Worm (Caenorhabditis elegans): ENCODE results near the gene semi-1.

Gene semi-1

DNA sequence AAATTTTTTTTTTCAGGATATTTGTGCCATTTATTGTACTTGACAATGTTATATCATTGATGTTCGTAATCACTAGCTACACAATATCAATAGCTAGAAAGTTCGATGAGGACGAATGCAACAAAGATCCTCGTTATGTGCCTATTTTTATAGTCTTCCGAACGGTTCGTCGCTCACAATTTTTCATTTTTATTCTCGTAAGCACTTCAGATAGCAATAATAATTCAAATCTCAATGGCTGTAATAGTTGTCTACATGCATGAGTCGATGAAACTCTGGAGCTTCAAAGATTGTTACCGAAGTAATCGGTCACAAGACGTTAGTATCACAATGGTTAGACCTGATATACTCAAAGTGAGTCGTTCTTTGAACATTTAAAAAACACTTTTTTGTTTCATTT lies 14.2 kb upstream of the semi-1 start:
- no peak for TF ChIP-seq med-1 (GFP tag; optimal IDR thresholded peaks at IDR 0.05; ENCODE audit: insufficient read depth)
- TF ChIP-seq tab-1 (GFP tag; IDR thresholded peaks at IDR 0.05): no peak
- TF ChIP-seq cog-1 (tag; optimal IDR thresholded peaks at IDR 0.05): no peak
- no peak for TF ChIP-seq T22C8.4 (GFP tag; IDR thresholded peaks at IDR 0.05)
- no peak for TF ChIP-seq ztf-29 (GFP tag; IDR thresholded peaks at IDR 0.05)
- TF ChIP-seq ztf-23 (GFP tag; IDR thresholded peaks at IDR 0.05): no peak

ce11 chrV:13523194-13523593 lies 8.2 kb upstream of the semi-1 start, which contains the start of gene R11G10.3:
Gene R11G10.3 (plus strand): TSS chrV:13523494.
- no peak for TF ChIP-seq ztf-23 (GFP tag; IDR thresholded peaks at IDR 0.05)
- TF ChIP-seq ref-1 (GFP tag; conservative IDR thresholded peaks at IDR 0.05): no peak
- no peak for TF ChIP-seq klf-2 (GFP tag; conservative IDR thresholded peaks at IDR 0.05)
- TF ChIP-seq ztf-29 (GFP tag; IDR thresholded peaks at IDR 0.05): no peak
- no peak for TF ChIP-seq cog-1 (tag; optimal IDR thresholded peaks at IDR 0.05)
- TF ChIP-seq flt-1 (GFP tag; IDR thresholded peaks at IDR 0.05): no peak
- TF ChIP-seq tab-1 (GFP tag; IDR thresholded peaks at IDR 0.05): no peak
- TF ChIP-seq med-1 (GFP tag; optimal IDR thresholded peaks at IDR 0.05; ENCODE audit: insufficient read depth): no peak
- no peak for TF ChIP-seq T22C8.4 (GFP tag; IDR thresholded peaks at IDR 0.05)

DNA sequence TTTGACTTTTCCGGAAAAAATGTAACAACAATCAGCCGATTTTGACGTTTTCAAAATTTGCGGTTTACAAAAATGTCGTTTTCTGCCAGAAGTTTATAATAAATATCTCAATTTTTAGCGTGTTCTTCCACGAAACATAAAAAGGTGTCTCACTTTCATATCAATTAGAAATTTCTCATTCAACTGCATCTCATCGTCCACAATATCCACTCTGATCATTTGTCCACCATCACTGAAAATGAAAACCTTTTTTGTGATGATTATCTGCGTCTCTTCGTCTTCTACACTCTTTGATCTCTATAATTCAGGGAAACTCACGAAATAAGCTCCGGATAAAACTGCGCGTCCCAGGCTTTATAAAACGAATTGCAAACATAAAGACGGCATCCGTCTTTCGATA lies 2.5 kb downstream of the semi-1 start:
- TF ChIP-seq T22C8.4 (GFP tag; IDR thresholded peaks at IDR 0.05) (no peak), klf-2 (GFP tag; conservative IDR thresholded peaks at IDR 0.05) (no peak), ztf-23 (GFP tag; IDR thresholded peaks at IDR 0.05) (no peak), cog-1 (tag; optimal IDR thresholded peaks at IDR 0.05) (no peak), med-1 (GFP tag; optimal IDR thresholded peaks at IDR 0.05; ENCODE audit: insufficient read depth) (no peak)

DNA sequence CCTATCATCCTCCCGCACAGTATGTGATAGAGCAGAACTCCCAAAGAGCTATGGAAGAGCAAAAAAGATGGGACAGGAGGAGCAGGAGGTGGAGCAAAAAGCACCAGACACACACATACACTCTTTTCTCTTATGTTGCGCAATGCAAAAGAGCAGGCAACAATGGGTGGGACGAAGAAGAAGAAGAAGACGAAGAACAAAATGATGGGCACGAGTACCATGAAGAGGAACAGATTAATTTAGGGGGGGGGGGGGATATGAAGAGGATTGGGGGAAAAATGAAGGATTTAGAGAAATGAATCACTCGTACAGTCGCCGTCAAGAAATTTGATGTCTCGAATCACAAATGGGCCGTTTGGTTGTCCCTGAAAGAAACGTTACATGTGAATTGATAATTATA lies 3.4 kb downstream of the semi-1 start, which contains the start of gene avr-15:
TSS of gene avr-15 (minus strand) at position 101 of the 400 bp plus-strand sequence.
- TF ChIP-seq cog-1 (tag; optimal IDR thresholded peaks at IDR 0.05): no peak
- no peak for TF ChIP-seq ztf-23 (GFP tag; IDR thresholded peaks at IDR 0.05)

DNA sequence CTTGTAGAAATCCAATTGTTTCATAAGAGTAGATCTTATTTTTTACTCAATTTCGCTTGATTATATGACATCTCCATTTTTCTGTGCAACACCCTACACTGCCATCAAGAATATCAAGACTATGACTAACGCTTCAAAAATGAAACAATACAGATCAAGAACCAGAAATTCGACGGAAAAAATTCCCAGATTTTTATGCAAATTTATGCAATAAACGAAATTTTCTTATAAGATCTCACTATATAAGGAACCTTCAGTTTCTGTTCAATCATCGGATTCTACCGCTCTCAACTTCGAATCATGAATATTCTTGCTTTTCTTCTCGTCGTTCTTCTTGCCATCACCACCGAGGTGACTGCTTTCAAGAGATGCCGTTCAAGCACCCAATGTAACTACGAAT lies 8.7 kb downstream of the semi-1 start, which contains the start of gene R11G10.4:
TSS of gene R11G10.4 (plus strand) at position 301 of the 400 bp plus-strand sequence.
- TF ChIP-seq flt-1 (GFP tag; IDR thresholded peaks at IDR 0.05) (no peak), ref-1 (GFP tag; conservative IDR thresholded peaks at IDR 0.05) (no peak), ztf-23 (GFP tag; IDR thresholded peaks at IDR 0.05) (no peak), klf-2 (GFP tag; conservative IDR thresholded peaks at IDR 0.05) (no peak), cog-1 (tag; optimal IDR thresholded peaks at IDR 0.05) (no peak), med-1 (GFP tag; optimal IDR thresholded peaks at IDR 0.05; ENCODE audit: insufficient read depth) (no peak), T22C8.4 (GFP tag; IDR thresholded peaks at IDR 0.05) (no peak), tab-1 (GFP tag; IDR thresholded peaks at IDR 0.05) (no peak), ztf-29 (GFP tag; IDR thresholded peaks at IDR 0.05) (no peak)

- TF ChIP-seq med-1 (GFP tag; optimal IDR thresholded peaks at IDR 0.05; ENCODE audit: insufficient read depth): no peak
- no peak for TF ChIP-seq flt-1 (GFP tag; IDR thresholded peaks at IDR 0.05)
- no peak for TF ChIP-seq ztf-23 (GFP tag; IDR thresholded peaks at IDR 0.05)
- no peak for TF ChIP-seq tab-1 (GFP tag; IDR thresholded peaks at IDR 0.05)
- no peak for TF ChIP-seq cog-1 (tag; optimal IDR thresholded peaks at IDR 0.05)
- no peak for TF ChIP-seq klf-2 (GFP tag; conservative IDR thresholded peaks at IDR 0.05)
- TF ChIP-seq ref-1 (GFP tag; conservative IDR thresholded peaks at IDR 0.05): no peak
Observed at ce11 chrV:13499227-13499626, 15.8 kb downstream of the semi-1 start.

DNA sequence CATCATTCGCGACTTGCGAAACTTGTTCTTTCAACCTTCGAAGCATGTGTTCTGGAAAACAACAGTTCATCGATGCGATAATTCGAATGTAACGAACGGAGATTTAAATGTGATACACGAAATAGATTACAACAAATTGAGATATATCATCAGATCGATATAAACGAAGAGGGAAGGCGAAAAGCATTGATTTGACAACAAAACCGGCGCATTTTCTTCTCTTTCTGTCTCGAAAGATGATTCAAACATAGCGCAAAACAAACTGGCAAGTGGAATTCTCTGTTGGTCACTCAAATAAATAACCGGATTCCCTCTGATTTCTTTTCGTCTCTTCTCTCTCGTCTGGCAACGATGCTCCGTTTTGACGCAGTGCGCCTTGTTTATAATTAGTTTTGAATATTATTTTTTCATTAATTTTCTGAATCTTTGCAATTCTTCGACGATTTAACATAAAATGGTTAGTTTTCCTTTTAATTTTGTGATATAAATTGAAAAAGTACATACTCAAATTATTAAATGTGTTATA lies 17.6 kb downstream of the semi-1 start, which contains the start of the genes eea-1 and gut-2:
TSS of gene eea-1 (minus strand) at position 51 of the 526 bp plus-strand sequence.
TSS of gene gut-2 (plus strand) at position 369 of the 526 bp plus-strand sequence.
- TF ChIP-seq T22C8.4 (GFP tag; IDR thresholded peaks at IDR 0.05) (no peak), ref-1 (GFP tag; conservative IDR thresholded peaks at IDR 0.05) (no peak), ztf-29 (GFP tag; IDR thresholded peaks at IDR 0.05) (no peak), klf-2 (GFP tag; conservative IDR thresholded peaks at IDR 0.05) (no peak), tab-1 (GFP tag; IDR thresholded peaks at IDR 0.05) (no peak)

ce11 chrV:13489830-13490229 lies 25.2 kb downstream of the semi-1 start, which contains the start of gene T10G3.3:
Gene T10G3.3 (minus strand): TSS chrV:13490199.
- TF ChIP-seq T22C8.4 (GFP tag; IDR thresholded peaks at IDR 0.05): no peak
- no peak for TF ChIP-seq klf-2 (GFP tag; conservative IDR thresholded peaks at IDR 0.05)
- no peak for TF ChIP-seq cog-1 (tag; optimal IDR thresholded peaks at IDR 0.05)
- no peak for TF ChIP-seq ztf-23 (GFP tag; IDR thresholded peaks at IDR 0.05)
- no peak for TF ChIP-seq tab-1 (GFP tag; IDR thresholded peaks at IDR 0.05)
- no peak for TF ChIP-seq med-1 (GFP tag; optimal IDR thresholded peaks at IDR 0.05; ENCODE audit: insufficient read depth)
- no peak for TF ChIP-seq ref-1 (GFP tag; conservative IDR thresholded peaks at IDR 0.05)
- TF ChIP-seq ztf-29 (GFP tag; IDR thresholded peaks at IDR 0.05): no peak
- TF ChIP-seq flt-1 (GFP tag; IDR thresholded peaks at IDR 0.05): no peak

ce11 chrV:13488297-13488803 lies 26.7 kb downstream of the semi-1 start:
- TF ChIP-seq cog-1 (tag; optimal IDR thresholded peaks at IDR 0.05): no peak
- TF ChIP-seq flt-1 (GFP tag; IDR thresholded peaks at IDR 0.05): no peak
- no peak for TF ChIP-seq med-1 (GFP tag; optimal IDR thresholded peaks at IDR 0.05; ENCODE audit: insufficient read depth)
- no peak for TF ChIP-seq T22C8.4 (GFP tag; IDR thresholded peaks at IDR 0.05)
- TF ChIP-seq ztf-29 (GFP tag; IDR thresholded peaks at IDR 0.05): no peak
- TF ChIP-seq tab-1 (GFP tag; IDR thresholded peaks at IDR 0.05): no peak
- TF ChIP-seq ref-1 (GFP tag; conservative IDR thresholded peaks at IDR 0.05): no peak
- no peak for TF ChIP-seq klf-2 (GFP tag; conservative IDR thresholded peaks at IDR 0.05)
- TF ChIP-seq ztf-23 (GFP tag; IDR thresholded peaks at IDR 0.05): no peak

DNA sequence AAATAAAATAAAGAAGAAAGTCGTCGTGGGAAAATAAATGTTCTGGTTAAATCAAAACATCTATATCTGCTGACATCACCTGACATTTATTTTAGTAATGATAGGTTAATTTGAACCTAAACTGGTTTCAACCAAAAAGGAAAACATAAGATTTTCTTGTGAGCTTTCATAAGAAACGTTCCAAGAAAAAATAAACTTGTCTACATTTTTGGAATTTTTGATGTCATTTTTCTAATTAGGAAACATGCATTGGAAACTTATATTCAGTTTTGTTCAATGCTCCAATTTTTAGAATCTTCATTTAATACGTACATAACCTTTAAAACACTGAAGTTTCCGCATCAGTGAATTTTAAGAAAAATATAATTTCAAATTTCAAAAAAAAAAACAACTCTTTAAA lies 29.3 kb downstream of the semi-1 start:
- TF ChIP-seq klf-2 (GFP tag; conservative IDR thresholded peaks at IDR 0.05) (no peak), ref-1 (GFP tag; conservative IDR thresholded peaks at IDR 0.05) (no peak), tab-1 (GFP tag; IDR thresholded peaks at IDR 0.05) (no peak)
